Fruit fly (Drosophila melanogaster) whole organism, embryonic: ENCODE measurements around the gene Rnp4F.

Experiments used
- Abd-B ChIP-seq: fragments of 200-800 bp; sonication (Bioruptor generic); optimal IDR thresholded peaks from 2 replicates; lab custom pipeline; 2018; ENCODE audit warnings: missing biosample characterization, mild to moderate bottlenecking, missing genetic modification characterization, moderate library complexity
- Atf-2 ChIP-seq: fragments of 200-800 bp; sonication (Bioruptor generic); optimal IDR thresholded peaks from 2 replicates; lab custom pipeline; 2016; ENCODE audit warnings: missing biosample characterization, missing genetic modification characterization
- Atf6 ChIP-seq: fragments of 200-800 bp; sonication (Bioruptor generic); IDR thresholded peaks from 2 replicates; pipeline ENCODE4 v1.3.6; 2022; ENCODE audit warnings: missing biosample characterization, missing genetic modification characterization
- Awh ChIP-seq: fragments of 200-800 bp; sonication (Bioruptor generic); IDR thresholded peaks from 2 replicates; pipeline ENCODE4, ENCODE4 v1.3.6; 2022; ENCODE audit warnings: missing biosample characterization, missing genetic modification characterization
- C15 ChIP-seq: fragments of 200-800 bp; sonication (Bioruptor generic); IDR thresholded peaks from 3 replicates; pipeline ENCODE4 v1.3.6; 2022; ENCODE audit warnings: missing biosample characterization, missing genetic modification characterization
- CG11247 ChIP-seq: fragments of 200-800 bp; sonication (Bioruptor generic); IDR thresholded peaks from 2 replicates; pipeline ENCODE4 v1.3.6; 2022; ENCODE audit warnings: missing biosample characterization, missing genetic modification characterization
- CG12236 ChIP-seq: fragments of 200-800 bp; sonication (Bioruptor generic); optimal IDR thresholded peaks from 2 replicates; lab custom pipeline; 2016; ENCODE audit warnings: missing biosample characterization, missing genetic modification characterization
- CG12744 ChIP-seq: fragments of 200-800 bp; sonication (Bioruptor generic); optimal IDR thresholded peaks from 2 replicates; lab custom pipeline; 2016; ENCODE audit warnings: missing biosample characterization, missing genetic modification characterization
- CG14441 ChIP-seq: fragments of 200-800 bp; sonication (Bioruptor generic); IDR thresholded peaks from 2 replicates; pipeline ENCODE4 v1.3.6; 2022; ENCODE audit warnings: missing biosample characterization, missing genetic modification characterization
- CG16813 ChIP-seq: fragments of 200-800 bp; sonication (Bioruptor generic); IDR thresholded peaks from 3 replicates; pipeline ENCODE4 v1.3.6; 2022; ENCODE audit warnings: missing biosample characterization, missing genetic modification characterization; ENCODE audit not compliant: partially characterized antibody
- CG16863 ChIP-seq: fragments of 200-800 bp; sonication (Bioruptor generic); optimal IDR thresholded peaks from 3 replicates; lab custom pipeline; 2016; ENCODE audit warnings: missing biosample characterization, missing genetic modification characterization
- CG1792 ChIP-seq: fragments of 200-800 bp; sonication (Bioruptor generic); optimal IDR thresholded peaks from 2 replicates; lab custom pipeline; 2016; ENCODE audit warnings: missing biosample characterization, missing genetic modification characterization
- CG2116 ChIP-seq: fragments of 200-800 bp; sonication (Bioruptor generic); optimal IDR thresholded peaks from 3 replicates; lab custom pipeline; 2018; ENCODE audit warnings: missing biosample characterization, mild to moderate bottlenecking, missing genetic modification characterization
- CG31388 ChIP-seq: fragments of 200-800 bp; sonication (Bioruptor generic); optimal IDR thresholded peaks from 2 replicates; lab custom pipeline; 2016; ENCODE audit warnings: missing biosample characterization, missing genetic modification characterization
- CG34224 ChIP-seq: fragments of 200-800 bp; sonication (Bioruptor generic); IDR thresholded peaks from 3 replicates; pipeline ENCODE4 v1.3.6; 2022; ENCODE audit warnings: missing biosample characterization, missing genetic modification characterization; ENCODE audit not compliant: partially characterized antibody
- CG34422 ChIP-seq: fragments of 200-800 bp; sonication (Bioruptor generic); IDR thresholded peaks from 3 replicates; pipeline ENCODE4 v1.3.6; 2022; ENCODE audit warnings: missing biosample characterization, missing genetic modification characterization
- CG5245 ChIP-seq: fragments of 200-800 bp; sonication (Bioruptor generic); optimal IDR thresholded peaks from 3 replicates; lab custom pipeline; 2016; ENCODE audit warnings: missing biosample characterization, missing genetic modification characterization
- CG6254 ChIP-seq: fragments of 200-800 bp; sonication (Bioruptor generic); optimal IDR thresholded peaks from 3 replicates; lab custom pipeline; 2017; ENCODE audit warnings: mild to moderate bottlenecking, missing biosample characterization, missing genetic modification reagents, missing genetic modification characterization
- CG6791 ChIP-seq: fragments of 200-800 bp; sonication (Bioruptor generic); IDR thresholded peaks from 3 replicates; pipeline ENCODE4 v1.3.6; 2022; ENCODE audit warnings: missing biosample characterization, missing genetic modification characterization; ENCODE audit not compliant: partially characterized antibody
- CG8359 ChIP-seq: fragments of 200-800 bp; sonication (Bioruptor generic); optimal IDR thresholded peaks from 2 replicates; lab custom pipeline; 2017; ENCODE audit warnings: missing biosample characterization, mild to moderate bottlenecking, missing genetic modification characterization, borderline replicate concordance
- CG8388 ChIP-seq: fragments of 200-800 bp; sonication (Bioruptor generic); optimal IDR thresholded peaks from 2 replicates; lab custom pipeline; 2019; ENCODE audit warnings: missing biosample characterization, mild to moderate bottlenecking, missing genetic modification characterization, moderate library complexity
- Dref ChIP-seq: fragments of 200-800 bp; sonication (Bioruptor generic); IDR thresholded peaks from 2 replicates; pipeline ENCODE4 v1.3.6; 2022; ENCODE audit warnings: missing biosample characterization, missing genetic modification characterization
- E2f1 ChIP-seq: fragments of 200-800 bp; sonication (Bioruptor generic); IDR thresholded peaks from 2 replicates; pipeline ENCODE4 v1.3.6; 2022; ENCODE audit warnings: missing biosample characterization, missing genetic modification characterization
- HLHmδ ChIP-seq: fragments of 200-800 bp; sonication (Bioruptor generic); optimal IDR thresholded peaks from 2 replicates; lab custom pipeline; 2018; ENCODE audit warnings: missing biosample characterization, mild to moderate bottlenecking, missing genetic modification characterization, moderate library complexity
- Mes4 ChIP-seq: fragments of 200-800 bp; sonication (Bioruptor generic); optimal IDR thresholded peaks from 2 replicates; lab custom pipeline; 2016; ENCODE audit warnings: missing biosample characterization, missing genetic modification characterization
- Myb ChIP-seq: fragments of 200-800 bp; sonication (Bioruptor generic); optimal IDR thresholded peaks from 2 replicates; lab custom pipeline; 2016; ENCODE audit warnings: missing biosample characterization, missing genetic modification characterization
- Oli ChIP-seq: fragments of 200-800 bp; sonication (Bioruptor generic); optimal IDR thresholded peaks from 2 replicates; lab custom pipeline; 2018; ENCODE audit warnings: missing biosample characterization, mild to moderate bottlenecking, missing genetic modification characterization, moderate library complexity
- Pdp1 ChIP-seq, 2 experiments: fragments of 200-800 bp; sonication (Bioruptor generic); optimal IDR thresholded peaks; 3 replicates each; lab custom pipeline; 2016; ENCODE audit warnings: missing biosample characterization in 2 of 2, missing genetic modification characterization in 2 of 2, mild to moderate bottlenecking in 1 of 2, moderate library complexity in 1 of 2
- Sin3A ChIP-seq: fragments of >200 bp; optimal IDR thresholded peaks from 2 replicates; lab custom pipeline; 2018
- Ssrp ChIP-seq: fragments of 200-800 bp; sonication (Bioruptor generic); optimal IDR thresholded peaks from 2 replicates; lab custom pipeline; 2018; ENCODE audit warnings: missing biosample characterization, mild to moderate bottlenecking, missing genetic modification characterization, moderate library complexity
- al ChIP-seq: fragments of 200-800 bp; sonication (Bioruptor generic); IDR thresholded peaks from 2 replicates; pipeline ENCODE4 v1.3.6; 2022; ENCODE audit warnings: missing biosample characterization, missing genetic modification characterization
- bcd ChIP-seq: fragments of 200-800 bp; sonication (Bioruptor generic); optimal IDR thresholded peaks from 2 replicates; lab custom pipeline; 2017; ENCODE audit warnings: missing biosample characterization, mild to moderate bottlenecking, missing genetic modification characterization
- cato ChIP-seq: fragments of 200-800 bp; sonication (Bioruptor generic); optimal IDR thresholded peaks from 2 replicates; lab custom pipeline; 2016; ENCODE audit warnings: missing biosample characterization, missing genetic modification characterization, borderline replicate concordance
- hb ChIP-seq: fragments of 200-800 bp; sonication (Bioruptor generic); IDR thresholded peaks from 3 replicates; pipeline ENCODE4 v1.3.6; 2022; ENCODE audit warnings: missing biosample characterization, missing genetic modification characterization; ENCODE audit not compliant: partially characterized antibody
- ken ChIP-seq: fragments of 200-800 bp; sonication (Bioruptor generic); IDR thresholded peaks from 3 replicates; pipeline ENCODE4 v1.3.6; 2022; ENCODE audit warnings: missing biosample characterization, missing genetic modification characterization
- klu ChIP-seq: fragments of 200-800 bp; sonication (Bioruptor generic); IDR thresholded peaks from 2 replicates; pipeline ENCODE4 v1.3.6; 2022; ENCODE audit warnings: missing biosample characterization, missing genetic modification characterization
- kni ChIP-seq: fragments of 200-800 bp; sonication (Bioruptor generic); optimal IDR thresholded peaks from 3 replicates; lab custom pipeline; 2017; ENCODE audit warnings: mild to moderate bottlenecking, missing biosample characterization, missing genetic modification reagents, missing genetic modification characterization
- luna ChIP-seq: fragments of 200-800 bp; sonication (Bioruptor generic); optimal IDR thresholded peaks from 2 replicates; lab custom pipeline; 2016; ENCODE audit warnings: missing biosample characterization, missing genetic modification characterization
- nmo ChIP-seq: fragments of 200-800 bp; sonication (Bioruptor generic); optimal IDR thresholded peaks from 2 replicates; lab custom pipeline; 2018; ENCODE audit warnings: missing biosample characterization, mild to moderate bottlenecking, missing genetic modification characterization, moderate library complexity
- nom ChIP-seq: fragments of 200-800 bp; sonication (Bioruptor generic); optimal IDR thresholded peaks from 2 replicates; lab custom pipeline; 2017; ENCODE audit warnings: missing biosample characterization, missing genetic modification characterization, mild to moderate bottlenecking, moderate library complexity, missing genetic modification reagents
- pfk ChIP-seq: fragments of 200-800 bp; sonication (Bioruptor generic); optimal IDR thresholded peaks from 2 replicates; lab custom pipeline; 2018; ENCODE audit warnings: missing biosample characterization, mild to moderate bottlenecking, missing genetic modification characterization, moderate library complexity
- sd ChIP-seq: fragments of 200-800 bp; sonication (Bioruptor generic); optimal IDR thresholded peaks from 3 replicates; lab custom pipeline; 2018; ENCODE audit warnings: missing biosample characterization, mild to moderate bottlenecking, missing genetic modification characterization, moderate library complexity
- seq ChIP-seq: fragments of 200-800 bp; sonication (Bioruptor generic); IDR thresholded peaks from 2 replicates; pipeline ENCODE4 v1.3.6; 2022; ENCODE audit warnings: missing biosample characterization, missing genetic modification characterization
- so ChIP-seq: fragments of 200-800 bp; sonication (Bioruptor generic); IDR thresholded peaks from 3 replicates; pipeline ENCODE4 v1.3.6; 2022; ENCODE audit warnings: missing biosample characterization, missing genetic modification characterization
- tin ChIP-seq: fragments of 200-800 bp; sonication (Bioruptor generic); optimal IDR thresholded peaks from 3 replicates; lab custom pipeline; 2016; ENCODE audit warnings: missing biosample characterization, missing genetic modification characterization
- unc-4 ChIP-seq: fragments of 200-800 bp; sonication (Bioruptor generic); IDR thresholded peaks from 2 replicates; pipeline ENCODE4 v1.3.6; 2022; ENCODE audit warnings: missing biosample characterization, missing genetic modification characterization; ENCODE audit not compliant: partially characterized antibody
- unpg ChIP-seq: fragments of 200-800 bp; sonication (Bioruptor generic); optimal IDR thresholded peaks from 3 replicates; lab custom pipeline; 2018; ENCODE audit warnings: missing biosample characterization, mild to moderate bottlenecking, missing genetic modification characterization, moderate library complexity
- usp ChIP-seq: fragments of >200 bp; optimal IDR thresholded peaks from 2 replicates; lab custom pipeline; 2017; ENCODE audit warnings: missing biosample characterization, missing genetic modification characterization
- wor ChIP-seq: fragments of 200-800 bp; sonication (Bioruptor generic); IDR thresholded peaks from 2 replicates; pipeline ENCODE4 v1.3.6; 2022; ENCODE audit warnings: missing biosample characterization, missing genetic modification characterization
- z ChIP-seq: fragments of 200-800 bp; sonication (Bioruptor generic); IDR thresholded peaks from 3 replicates; pipeline ENCODE4 v1.3.6; 2022; ENCODE audit warnings: missing biosample characterization, missing genetic modification characterization

Rnp4F gene

dm6 chrX:5311838-5312339, 10.6 kb downstream of the Rnp4F start, which contains the start of the genes TrxT and dhd (continued):
- TF ChIP-seq klu (GFP tag; lab: Robert Waterston, UW) (no peak), CG2116 (GFP tag; lab: Kevin White, UChicago) (peak; percentile 42), CG8388 (GFP tag; lab: Kevin White, UChicago) (no peak), CG31388 (GFP tag; lab: Kevin White, UChicago) (no peak), Atf-2 (no peak), CG5245 (GFP tag; lab: Kevin White, UChicago) (no peak), cato (GFP tag; lab: Kevin White, UChicago) (no peak), kni (GFP tag; lab: Kevin White, UChicago) (no peak), Oli (tag; lab: Kevin White, UChicago) (no peak), z (GFP tag; lab: Robert Waterston, UW) (no peak), ken (GFP tag; lab: Robert Waterston, UW) (no peak), wor (GFP tag; lab: Robert Waterston, UW) (no peak), unc-4 (GFP tag; lab: Robert Waterston, UW) (peak; percentile 65), usp (no peak), CG34224 (peak; percentile 58; the same call in 1 of the 3 replicates), CG34422 (GFP tag; lab: Robert Waterston, UW) (peak; percentile 45; the same call in 1 of the 3 replicates), E2f1 (GFP tag; lab: Robert Waterston, UW) (peak; percentile 69), CG14441 (GFP tag; lab: Robert Waterston, UW) (peak; percentile 37; the same call in 1 of the 2 replicates), Pdp1 (GFP tag; optimal IDR thresholded peaks at IDR 0.05; lab: Kevin White, UChicago) (peak in 1 of 2 experiments; percentile 25), al (GFP tag; lab: Robert Waterston, UW) (no peak), Sin3A (lab: Kevin White, UChicago) (no peak), Ssrp (tag; lab: Kevin White, UChicago) (no peak), CG16863 (no peak), nmo (GFP tag; lab: Kevin White, UChicago) (peak; percentile 46), CG12236 (no peak), Awh (peak; percentile 8; the same call in 1 of the 2 replicates), HLHmδ (GFP tag; lab: Kevin White, UChicago) (peak; percentile 21), sd (tag; lab: Kevin White, UChicago) (no peak), unpg (GFP tag; lab: Kevin White, UChicago) (no peak), bcd (GFP tag; lab: Kevin White, UChicago) (peak; percentile 51), CG16813 (GFP tag; lab: Robert Waterston, UW) (0 out of 3 replicates have a peak, but pooled peaks have one; percentile 27), Myb (GFP tag; lab: Kevin White, UChicago) (peak; percentile 67), CG1792 (GFP tag; lab: Kevin White, UChicago) (no peak), Atf6 (GFP tag; lab: Robert Waterston, UW) (0 out of 2 replicates have a peak, but pooled peaks have one; percentile 29), pfk (GFP tag; lab: Kevin White, UChicago) (no peak), seq (GFP tag; lab: Robert Waterston, UW) (no peak), nom (GFP tag; lab: Kevin White, UChicago) (peak; percentile 27), tin (GFP tag; lab: Kevin White, UChicago) (no peak), Abd-B (GFP tag; lab: Kevin White, UChicago) (no peak), hb (GFP tag; lab: Robert Waterston, UW) (no peak), luna (GFP tag; lab: Kevin White, UChicago) (no peak), CG8359 (GFP tag; lab: Kevin White, UChicago) (no peak), so (GFP tag; lab: Robert Waterston, UW) (peak; percentile 53; the same call in 1 of the 3 replicates), C15 (GFP tag; lab: Robert Waterston, UW) (no peak), Dref (peak; percentile 80), CG11247 (peak; percentile 36; the same call in 1 of the 2 replicates), CG6254 (GFP tag; lab: Kevin White, UChicago) (peak; percentile 34), Mes4 (GFP tag; lab: Kevin White, UChicago) (no peak), CG12744 (GFP tag; lab: Kevin White, UChicago) (peak; percentile 30), CG6791 (GFP tag; lab: Robert Waterston, UW) (peak; percentile 70)
